Fruit fly (Drosophila melanogaster) whole organism, embryonic: ENCODE results near the gene AnxB9.
A peak's percentile ranks its signal among the peaks of the same experiment; 100 is the strongest.

Experiments
- Bteb2 ChIP-seq: fragments of 200-800 bp; sonication (Bioruptor generic); optimal IDR thresholded peaks from 2 replicates; lab custom pipeline; 2016; ENCODE audit warnings: missing biosample characterization, missing genetic modification characterization
- CG10267 ChIP-seq: fragments of 200-800 bp; sonication (Bioruptor generic); optimal IDR thresholded peaks from 2 replicates; lab custom pipeline; 2018; ENCODE audit warnings: missing biosample characterization, mild to moderate bottlenecking, missing genetic modification characterization, moderate library complexity
- CG10462 ChIP-seq: fragments of 200-800 bp; sonication (Bioruptor generic); optimal IDR thresholded peaks from 2 replicates; lab custom pipeline; 2016; ENCODE audit warnings: missing biosample characterization, missing genetic modification characterization
- CG1233 ChIP-seq: fragments of 200-800 bp; sonication (Bioruptor generic); optimal IDR thresholded peaks from 4 replicates; lab custom pipeline; 2018; ENCODE audit warnings: missing biosample characterization, mild to moderate bottlenecking, missing genetic modification characterization
- CG14014 ChIP-seq: fragments of 200-800 bp; sonication (Bioruptor generic); IDR thresholded peaks from 2 replicates; pipeline ENCODE4 v1.3.6; 2022; ENCODE audit warnings: missing biosample characterization, missing genetic modification characterization
- CG15073 ChIP-seq: fragments of 200-800 bp; sonication (Bioruptor generic); optimal IDR thresholded peaks from 2 replicates; lab custom pipeline; 2016; ENCODE audit warnings: missing biosample characterization, missing genetic modification characterization
- CG15269 ChIP-seq: fragments of 200-800 bp; sonication (Bioruptor generic); optimal IDR thresholded peaks from 2 replicates; lab custom pipeline; 2018; ENCODE audit warnings: missing biosample characterization, mild to moderate bottlenecking, missing genetic modification characterization, moderate library complexity
- CG15696 ChIP-seq: fragments of 200-800 bp; sonication (Bioruptor generic); optimal IDR thresholded peaks from 2 replicates; lab custom pipeline; 2019; ENCODE audit warnings: missing biosample characterization, mild to moderate bottlenecking, missing genetic modification characterization, moderate library complexity
- CG16813 ChIP-seq: fragments of 200-800 bp; sonication (Bioruptor generic); IDR thresholded peaks from 3 replicates; pipeline ENCODE4 v1.3.6; 2022; ENCODE audit warnings: missing biosample characterization, missing genetic modification characterization; ENCODE audit not compliant: partially characterized antibody
- CG17829 ChIP-seq: fragments of 200-800 bp; optimal IDR thresholded peaks from 2 replicates; lab custom pipeline; 2019; ENCODE audit warnings: missing biosample characterization, mild to moderate bottlenecking, missing genetic modification characterization, moderate library complexity
- CG1792 ChIP-seq: fragments of 200-800 bp; sonication (Bioruptor generic); optimal IDR thresholded peaks from 2 replicates; lab custom pipeline; 2016; ENCODE audit warnings: missing biosample characterization, missing genetic modification characterization
- CG31388 ChIP-seq: fragments of 200-800 bp; sonication (Bioruptor generic); optimal IDR thresholded peaks from 2 replicates; lab custom pipeline; 2016; ENCODE audit warnings: missing biosample characterization, missing genetic modification characterization
- CG3163 ChIP-seq: fragments of 200-800 bp; sonication (Bioruptor generic); optimal IDR thresholded peaks from 3 replicates; lab custom pipeline; 2016; ENCODE audit warnings: missing biosample characterization, missing genetic modification characterization
- CG32767 ChIP-seq: fragments of 200-800 bp; sonication (Bioruptor generic); IDR thresholded peaks from 2 replicates; pipeline ENCODE4 v1.3.6; 2022; ENCODE audit warnings: missing biosample characterization, missing genetic modification characterization
- CG3995 ChIP-seq: fragments of 200-800 bp; sonication (Bioruptor generic); optimal IDR thresholded peaks from 3 replicates; lab custom pipeline; 2016; ENCODE audit warnings: missing biosample characterization, missing genetic modification characterization
- CG42726 ChIP-seq: fragments of 200-800 bp; sonication (Bioruptor generic); IDR thresholded peaks from 2 replicates; pipeline ENCODE4 v1.3.6; 2022; ENCODE audit warnings: missing biosample characterization, missing genetic modification characterization; ENCODE audit not compliant: partially characterized antibody
- CG4328 ChIP-seq: fragments of 200-800 bp; sonication (Bioruptor generic); optimal IDR thresholded peaks from 3 replicates; lab custom pipeline; 2017; ENCODE audit warnings: missing biosample characterization, missing genetic modification reagents, missing genetic modification characterization
- CG4404 ChIP-seq: fragments of 200-800 bp; sonication (Bioruptor generic); IDR thresholded peaks from 2 replicates; pipeline ENCODE4 v1.3.6; 2022; ENCODE audit warnings: missing biosample characterization, missing genetic modification characterization
- CG7839 ChIP-seq: fragments of 200-800 bp; sonication (Bioruptor generic); optimal IDR thresholded peaks from 3 replicates; lab custom pipeline; 2018; ENCODE audit warnings: missing biosample characterization, mild to moderate bottlenecking, missing genetic modification characterization, moderate library complexity
- CG8388 ChIP-seq: fragments of 200-800 bp; sonication (Bioruptor generic); optimal IDR thresholded peaks from 2 replicates; lab custom pipeline; 2019; ENCODE audit warnings: missing biosample characterization, mild to moderate bottlenecking, missing genetic modification characterization, moderate library complexity
- Deaf1 ChIP-seq: fragments of 200-800 bp; optimal IDR thresholded peaks from 3 replicates; lab custom pipeline; 2019; ENCODE audit warnings: missing biosample characterization, mild to moderate bottlenecking, missing genetic modification characterization, moderate library complexity
- Dref ChIP-seq: fragments of 200-800 bp; sonication (Bioruptor generic); IDR thresholded peaks from 2 replicates; pipeline ENCODE4 v1.3.6; 2022; ENCODE audit warnings: missing biosample characterization, missing genetic modification characterization
- Ets65A ChIP-seq: fragments of 200-800 bp; sonication (Bioruptor generic); peaks from one replicate; lab custom pipeline; 2016; ENCODE audit warnings: missing biosample characterization, missing genetic modification characterization
- Fer1 ChIP-seq: fragments of 200-800 bp; sonication (Bioruptor generic); optimal IDR thresholded peaks from 2 replicates; lab custom pipeline; 2017; ENCODE audit warnings: missing biosample characterization, mild to moderate bottlenecking, missing genetic modification characterization
- Hr51 ChIP-seq, 2 experiments: fragments of 200-800 bp; sonication (Bioruptor generic); optimal IDR thresholded peaks; 2 replicates in 1 of 2; 3 replicates in 1 of 2; lab custom pipeline; 2016 to 2018; ENCODE audit warnings: missing biosample characterization in 2 of 2, missing genetic modification characterization in 2 of 2, mild to moderate bottlenecking in 1 of 2, moderate library complexity in 1 of 2
- Hr78 ChIP-seq, 2 experiments: fragments of 200-800 bp in 1 of 2; fragments of >200 bp in 1 of 2; sonication (Bioruptor generic) in 1 of 2; optimal IDR thresholded peaks; 2 replicates each; lab custom pipeline; 2017 to 2019; ENCODE audit warnings: missing biosample characterization in 2 of 2, missing genetic modification characterization in 2 of 2, mild to moderate bottlenecking in 1 of 2, moderate library complexity in 1 of 2
- Max ChIP-seq: fragments of 200-800 bp; sonication (Bioruptor generic); optimal IDR thresholded peaks from 2 replicates; lab custom pipeline; 2016; ENCODE audit warnings: missing biosample characterization, mild to moderate bottlenecking, missing genetic modification characterization
- Med ChIP-seq: fragments of 200-800 bp; sonication (Bioruptor generic); peaks from one replicate; lab custom pipeline; 2016; ENCODE audit warnings: missing biosample characterization, missing genetic modification characterization, mild to moderate bottlenecking, inconsistent platforms, moderate library complexity
- NFAT ChIP-seq: fragments of 200-800 bp; sonication (Bioruptor generic); IDR thresholded peaks from 2 replicates; pipeline ENCODE4 v1.3.6; 2022; ENCODE audit warnings: missing biosample characterization, missing genetic modification characterization
- Nf-YA ChIP-seq: fragments of 200-800 bp; sonication (Bioruptor generic); IDR thresholded peaks from 2 replicates; pipeline ENCODE4 v1.3.6; 2022; ENCODE audit warnings: missing biosample characterization, missing genetic modification characterization
- Sin3A ChIP-seq: fragments of >200 bp; optimal IDR thresholded peaks from 2 replicates; lab custom pipeline; 2018
- Trl ChIP-seq, 3 experiments: fragments of >200 bp in 2 of 3; fragments of 200-800 bp in 1 of 3; sonication (Bioruptor generic) in 1 of 3; optimal IDR thresholded peaks; 2 replicates in 1 of 3; 3 replicates in 2 of 3; lab custom pipeline; 2016 to 2017; ENCODE audit warnings: missing biosample characterization in 1 of 3, missing genetic modification characterization in 1 of 3
- YL-1 ChIP-seq: fragments of 200-800 bp; sonication (Bioruptor generic); optimal IDR thresholded peaks from 3 replicates; lab custom pipeline; 2017; ENCODE audit warnings: missing biosample characterization, mild to moderate bottlenecking, missing genetic modification characterization
- aop ChIP-seq: fragments of 200-800 bp; sonication (Bioruptor generic); IDR thresholded peaks from 2 replicates; pipeline ENCODE4 v1.3.6; 2022; ENCODE audit warnings: missing biosample characterization, missing genetic modification characterization
- br ChIP-seq: fragments of >200 bp; optimal IDR thresholded peaks from 2 replicates; lab custom pipeline; 2017
- dpn ChIP-seq, 2 experiments: fragments of 200-800 bp; sonication (Bioruptor generic); optimal IDR thresholded peaks; 3 replicates each; lab custom pipeline; 2016; ENCODE audit warnings: missing biosample characterization in 2 of 2, missing genetic modification characterization in 2 of 2
- gcm ChIP-seq: fragments of 200-800 bp; sonication (Bioruptor generic); optimal IDR thresholded peaks from 2 replicates; lab custom pipeline; 2019; ENCODE audit warnings: missing biosample characterization, mild to moderate bottlenecking, missing genetic modification characterization, moderate library complexity
- hkb ChIP-seq, 2 experiments: fragments of 200-800 bp in 1 of 2; fragments of >200 bp in 1 of 2; sonication (Bioruptor generic) in 1 of 2; IDR thresholded peaks in 1 of 2; optimal IDR thresholded peaks in 1 of 2; 2 replicates each; pipeline versions ENCODE4 v1.3.6 to Lab custom; 2017 to 2022; ENCODE audit warnings: missing biosample characterization in 1 of 2, missing genetic modification characterization in 1 of 2
- ind ChIP-seq: fragments of 200-800 bp; sonication (Bioruptor generic); optimal IDR thresholded peaks from 3 replicates; lab custom pipeline; 2016; ENCODE audit warnings: missing biosample characterization, missing genetic modification characterization
- jumu ChIP-seq: fragments of 200-800 bp; sonication (Bioruptor generic); optimal IDR thresholded peaks from 3 replicates; lab custom pipeline; 2016; ENCODE audit warnings: missing biosample characterization, missing genetic modification characterization
- klu ChIP-seq: fragments of 200-800 bp; sonication (Bioruptor generic); IDR thresholded peaks from 2 replicates; pipeline ENCODE4 v1.3.6; 2022; ENCODE audit warnings: missing biosample characterization, missing genetic modification characterization
- lab ChIP-seq: fragments of 200-800 bp; sonication (Bioruptor generic); optimal IDR thresholded peaks from 3 replicates; lab custom pipeline; 2017; ENCODE audit warnings: missing biosample characterization, missing genetic modification characterization, mild to moderate bottlenecking, moderate library complexity, missing genetic modification reagents
- nerfin-2 ChIP-seq: fragments of 200-800 bp; sonication (Bioruptor generic); IDR thresholded peaks from 2 replicates; pipeline ENCODE4 v1.3.6; 2022; ENCODE audit warnings: missing biosample characterization, missing genetic modification characterization; ENCODE audit not compliant: partially characterized antibody
- p53 ChIP-seq: fragments of 200-800 bp; sonication (Bioruptor generic); optimal IDR thresholded peaks from 2 replicates; lab custom pipeline; 2016; ENCODE audit warnings: missing biosample characterization, missing genetic modification characterization
- pum ChIP-seq: fragments of 200-800 bp; sonication (Bioruptor generic); optimal IDR thresholded peaks from 2 replicates; lab custom pipeline; 2016; ENCODE audit warnings: missing biosample characterization, missing genetic modification characterization
- scrt ChIP-seq: fragments of 200-800 bp; sonication (Bioruptor generic); optimal IDR thresholded peaks from 2 replicates; lab custom pipeline; 2018; ENCODE audit warnings: missing biosample characterization, mild to moderate bottlenecking, missing genetic modification characterization, moderate library complexity
- shn ChIP-seq: fragments of 200-800 bp; sonication (Bioruptor generic); optimal IDR thresholded peaks from 3 replicates; lab custom pipeline; 2016; ENCODE audit warnings: missing biosample characterization, missing genetic modification characterization
- tna ChIP-seq: fragments of 200-800 bp; sonication (Bioruptor generic); IDR thresholded peaks from 2 replicates; pipeline ENCODE4 v1.3.6; 2022; ENCODE audit warnings: missing biosample characterization, missing genetic modification characterization; ENCODE audit not compliant: partially characterized antibody
- unpg ChIP-seq: fragments of 200-800 bp; sonication (Bioruptor generic); optimal IDR thresholded peaks from 3 replicates; lab custom pipeline; 2018; ENCODE audit warnings: missing biosample characterization, mild to moderate bottlenecking, missing genetic modification characterization, moderate library complexity

The AnxB9 gene

dm6 chr3R:21111046-21111480 lies 46.0 kb downstream of the AnxB9 start, which contains the start of gene Rab11 (continued):
- TF ChIP-seq ind (GFP tag; lab: Kevin White, UChicago) (peak; percentile 53), CG4328 (peak; percentile 55), CG10267 (tag; lab: Kevin White, UChicago) (peak; percentile 71), jumu (GFP tag; lab: Kevin White, UChicago) (peak; percentile 25), gcm (peak; percentile 14), br (lab: Kevin White, UChicago) (no peak), dpn (GFP tag; optimal IDR thresholded peaks at IDR 0.05; lab: Kevin White, UChicago) (peak in 1 of 2 experiments; percentile 47), Bteb2 (GFP tag; lab: Kevin White, UChicago) (peak; percentile 22), Trl (optimal IDR thresholded peaks at IDR 0.05; lab: Kevin White, UChicago) (no peak), Trl (GFP tag; optimal IDR thresholded peaks at IDR 0.05; lab: Kevin White, UChicago) (no peak), YL-1 (peak; percentile 76), Sin3A (lab: Kevin White, UChicago) (peak; percentile 23), CG3163 (GFP tag; lab: Kevin White, UChicago) (no peak), Ets65A (GFP tag; lab: Kevin White, UChicago) (peak; percentile 8), CG42726 (peak; percentile 34; the same call in 1 of the 2 replicates), Max (GFP tag; lab: Kevin White, UChicago) (peak; percentile 71), CG31388 (GFP tag; lab: Kevin White, UChicago) (no peak), CG8388 (GFP tag; lab: Kevin White, UChicago) (peak; percentile 21), Hr51 (GFP tag; optimal IDR thresholded peaks at IDR 0.05; lab: Kevin White, UChicago) (peak in 1 of 2 experiments; percentile 54), Deaf1 (tag; lab: Kevin White, UChicago) (peak; percentile 34), nerfin-2 (peak; percentile 79), p53 (GFP tag; lab: Kevin White, UChicago) (no peak), CG17829 (tag; lab: Kevin White, UChicago) (peak; percentile 46), CG15696 (peak; percentile 57), Fer1 (peak; percentile 20), CG7839 (tag; lab: Kevin White, UChicago) (peak; percentile 54), lab (peak; percentile 44), tna (GFP tag; lab: Robert Waterston, UW) (peak; percentile 67), CG10462 (GFP tag; lab: Kevin White, UChicago) (peak; percentile 2), shn (no peak), pum (GFP tag; lab: Kevin White, UChicago) (peak; percentile 52), CG4404 (GFP tag; lab: Robert Waterston, UW) (no peak), Med (peak; percentile 57), CG3995 (GFP tag; lab: Kevin White, UChicago) (peak; percentile 74), scrt (GFP tag; lab: Kevin White, UChicago) (peak; percentile 10), unpg (peak; percentile 2), klu (GFP tag; lab: Robert Waterston, UW) (no peak), CG1792 (no peak), CG16813 (GFP tag; lab: Robert Waterston, UW) (peak; percentile 91), CG1233 (GFP tag; lab: Kevin White, UChicago) (peak; percentile 39), Dref (peak; percentile 67), CG32767 (GFP tag; lab: Robert Waterston, UW) (no peak), hkb (optimal IDR thresholded peaks at IDR 0.05; lab: Kevin White, UChicago) (no peak), hkb (GFP tag; IDR thresholded peaks at IDR 0.05; lab: Robert Waterston, UW) (no peak), CG14014 (GFP tag; lab: Robert Waterston, UW) (0 out of 2 replicates have a peak, but pooled peaks have one; percentile 34), Nf-YA (GFP tag; lab: Robert Waterston, UW) (0 out of 2 replicates have a peak, but pooled peaks have one; percentile 6), Hr78 (GFP tag; optimal IDR thresholded peaks at IDR 0.05; lab: Kevin White, UChicago) (no peak), CG15073 (GFP tag; lab: Kevin White, UChicago) (no peak), NFAT (peak; percentile 43; the same call in 1 of the 2 replicates), CG15269 (tag; lab: Kevin White, UChicago) (peak; percentile 45), aop (GFP tag; lab: Robert Waterston, UW) (no peak)
